Fruit fly (Drosophila melanogaster): Measurements from ENCODE around the gene BBIP1.

DNA sequence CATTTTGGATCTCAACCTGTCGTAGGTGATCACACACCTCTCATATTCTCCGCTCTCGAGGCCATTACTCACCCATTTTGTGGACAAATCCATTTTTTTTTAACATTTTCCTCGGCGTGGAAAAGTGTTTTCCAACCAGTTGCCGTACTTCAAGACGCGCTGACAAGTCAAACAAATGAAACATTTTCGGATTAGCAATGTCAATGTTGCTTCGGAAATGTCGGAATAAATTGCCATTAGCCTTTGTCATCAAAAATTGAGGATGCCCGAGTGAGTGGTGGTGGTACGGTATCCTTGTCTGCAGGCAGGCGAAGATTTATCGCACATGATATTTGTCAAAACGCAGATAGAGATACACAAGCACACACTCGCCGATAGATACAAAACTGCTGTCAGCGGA, 23.1 kb downstream of the BBIP1 start:
- TF ChIP-seq Myc (optimal IDR thresholded peaks at IDR 0.05) (no peak), brk (GFP tag; optimal IDR thresholded peaks at IDR 0.05) (no peak), psq (GFP tag; optimal IDR thresholded peaks at IDR 0.05) (no peak), woc (GFP tag; optimal IDR thresholded peaks at IDR 0.05) (no peak), Sp1 (GFP tag; optimal IDR thresholded peaks at IDR 0.05) (no peak), h (GFP tag; optimal IDR thresholded peaks at IDR 0.05) (no peak), Dfd (GFP tag; optimal IDR thresholded peaks at IDR 0.05) (no peak), CG32264 (GFP tag; optimal IDR thresholded peaks at IDR 0.05) (no peak), fru (GFP tag; optimal IDR thresholded peaks at IDR 0.05) (no peak), lola (GFP tag; optimal IDR thresholded peaks at IDR 0.05) (no peak), Vsx2 (GFP tag; optimal IDR thresholded peaks at IDR 0.05; ENCODE audit: partially characterized antibody) (no peak), ey (GFP tag; optimal IDR thresholded peaks at IDR 0.05) (no peak)

Data from whole organism, wandering third instar larva.